Worm (Caenorhabditis elegans) whole organism, L3 larva: ENCODE measurements around the gene act-1.
A peak's percentile ranks its signal among the peaks of the same experiment; 100 is the strongest.

Experiments
- R02D3.7 ChIP-seq: fragments of 150-350 bp; optimal IDR thresholded peaks from 2 replicates; lab custom pipeline; 2014; ENCODE audit warnings: missing biosample characterization, missing genetic modification characterization
- ZK546.5 ChIP-seq: sonication (generic microtip); optimal IDR thresholded peaks from 2 replicates; lab custom pipeline; 2017; ENCODE audit warnings: missing biosample characterization, missing genetic modification characterization
- aly-2 ChIP-seq: fragments of 150-350 bp; optimal IDR thresholded peaks from 2 replicates; lab custom pipeline; 2014; ENCODE audit warnings: missing biosample characterization, missing genetic modification characterization
- ama-1 ChIP-seq: fragments of 150-350 bp; optimal IDR thresholded peaks from 2 replicates; lab custom pipeline; 2018
- ceh-16 ChIP-seq: sonication (generic microtip); optimal IDR thresholded peaks from 2 replicates; lab custom pipeline; 2017; ENCODE audit warnings: missing biosample characterization, missing genetic modification characterization
- ceh-28 ChIP-seq: fragments of 150-350 bp; optimal IDR thresholded peaks from 2 replicates; lab custom pipeline; 2014; ENCODE audit warnings: missing biosample characterization, missing genetic modification reagents, missing genetic modification characterization
- ceh-82 ChIP-seq: fragments of 150-350 bp; optimal IDR thresholded peaks from 2 replicates; lab custom pipeline; 2014; ENCODE audit warnings: missing biosample characterization, missing genetic modification characterization
- ceh-9 ChIP-seq: sonication (generic microtip); optimal IDR thresholded peaks from 2 replicates; lab custom pipeline; 2018; ENCODE audit warnings: missing biosample characterization, missing genetic modification characterization
- daf-12 ChIP-seq: fragments of 150-350 bp; optimal IDR thresholded peaks from 2 replicates; lab custom pipeline; 2014; ENCODE audit warnings: missing biosample characterization, missing genetic modification reagents, missing genetic modification characterization
- egl-27 ChIP-seq: sonication (generic microtip); optimal IDR thresholded peaks from 4 replicates; lab custom pipeline; 2017; ENCODE audit warnings: missing biosample characterization, missing genetic modification reagents, missing genetic modification characterization
- egl-5 ChIP-seq: fragments of 150-350 bp; optimal IDR thresholded peaks from 2 replicates; lab custom pipeline; 2017; ENCODE audit warnings: missing biosample characterization, missing genetic modification reagents, missing genetic modification characterization, inconsistent platforms
- elt-1 ChIP-seq: fragments of 150-350 bp; optimal IDR thresholded peaks from 2 replicates; lab custom pipeline; 2014; ENCODE audit warnings: missing biosample characterization, missing genetic modification characterization
- elt-2 ChIP-seq: sonication (generic microtip); optimal IDR thresholded peaks from 2 replicates; lab custom pipeline; 2016; ENCODE audit warnings: missing genetic modification reagents, mild to moderate bottlenecking, missing genetic modification characterization, missing compliant biosample characterization
- elt-3 ChIP-seq, 3 experiments: fragments of 150-350 bp in 1 of 3; sonication (generic microtip) in 2 of 3; optimal IDR thresholded peaks; 2 replicates in 2 of 3; 4 replicates in 1 of 3; lab custom pipeline; 2014 to 2017; ENCODE audit warnings: missing biosample characterization in 3 of 3, missing genetic modification characterization in 3 of 3
- eor-1 ChIP-seq, 2 experiments: fragments of 150-350 bp; optimal IDR thresholded peaks; 2 replicates each; lab custom pipeline; 2014 to 2018; ENCODE audit warnings: missing biosample characterization in 2 of 2, missing genetic modification characterization in 2 of 2
- jun-1 ChIP-seq: fragments of 150-350 bp; optimal IDR thresholded peaks from 2 replicates; lab custom pipeline; 2014; ENCODE audit warnings: missing biosample characterization, missing genetic modification reagents, missing genetic modification characterization
- lin-15B ChIP-seq: fragments of 150-350 bp; optimal IDR thresholded peaks from 2 replicates; lab custom pipeline; 2014; ENCODE audit warnings: missing biosample characterization, missing genetic modification characterization
- lsy-12 ChIP-seq: sonication (generic microtip); optimal IDR thresholded peaks from 2 replicates; lab custom pipeline; 2016; ENCODE audit warnings: mild to moderate bottlenecking, missing genetic modification characterization, missing compliant biosample characterization
- mdl-1 ChIP-seq: fragments of 150-350 bp; optimal IDR thresholded peaks from 2 replicates; lab custom pipeline; 2014; ENCODE audit warnings: missing biosample characterization, missing genetic modification characterization
- mml-1 ChIP-seq: fragments of 150-350 bp; sonication (generic microtip); optimal IDR thresholded peaks from 3 replicates; lab custom pipeline; 2014; ENCODE audit warnings: missing biosample characterization, missing genetic modification characterization
- nhr-12 ChIP-seq: fragments of 150-350 bp; optimal IDR thresholded peaks from 2 replicates; lab custom pipeline; 2014; ENCODE audit warnings: missing biosample characterization, missing genetic modification characterization
- nhr-23 ChIP-seq: fragments of 150-350 bp; optimal IDR thresholded peaks from 2 replicates; lab custom pipeline; 2014; ENCODE audit warnings: missing biosample characterization, missing genetic modification reagents, missing genetic modification characterization
- nhr-237 ChIP-seq: fragments of 150-350 bp; optimal IDR thresholded peaks from 2 replicates; lab custom pipeline; 2014; ENCODE audit warnings: missing biosample characterization, missing genetic modification characterization
- nhr-25 ChIP-seq: sonication (generic microtip); optimal IDR thresholded peaks from 2 replicates; lab custom pipeline; 2017; ENCODE audit warnings: missing biosample characterization, missing genetic modification characterization
- nhr-28 ChIP-seq: fragments of 150-350 bp; optimal IDR thresholded peaks from 2 replicates; lab custom pipeline; 2014; ENCODE audit warnings: missing biosample characterization, missing genetic modification characterization
- nhr-43 ChIP-seq: sonication (generic microtip); optimal IDR thresholded peaks from 2 replicates; lab custom pipeline; 2016; ENCODE audit warnings: mild to moderate bottlenecking, missing genetic modification characterization, missing compliant biosample characterization; ENCODE audit not compliant: poor library complexity, severe bottlenecking
- nhr-76 ChIP-seq: fragments of 150-350 bp; sonication (generic microtip); optimal IDR thresholded peaks from 5 replicates; lab custom pipeline; 2014; ENCODE audit warnings: missing biosample characterization, missing genetic modification characterization
- pha-4 ChIP-seq: fragments of 150-350 bp; optimal IDR thresholded peaks from 2 replicates; lab custom pipeline; 2014; ENCODE audit warnings: missing biosample characterization, missing genetic modification reagents, missing genetic modification characterization
- pqm-1 ChIP-seq: fragments of 150-350 bp; optimal IDR thresholded peaks from 2 replicates; lab custom pipeline; 2017; ENCODE audit warnings: missing biosample characterization, missing genetic modification characterization, inconsistent platforms
- sea-2 ChIP-seq: fragments of 150-350 bp; sonication (generic microtip); optimal IDR thresholded peaks from 4 replicates; lab custom pipeline; 2014; ENCODE audit warnings: missing biosample characterization, missing genetic modification reagents, missing genetic modification characterization
- skn-1 ChIP-seq: fragments of 150-350 bp; optimal IDR thresholded peaks from 2 replicates; lab custom pipeline; 2014; ENCODE audit warnings: missing biosample characterization, missing genetic modification characterization
- snpc-4 ChIP-seq: fragments of 150-350 bp; optimal IDR thresholded peaks from 2 replicates; lab custom pipeline; 2014; ENCODE audit warnings: missing biosample characterization, missing genetic modification characterization
- tbx-2 ChIP-seq: sonication (generic microtip); optimal IDR thresholded peaks from 2 replicates; lab custom pipeline; 2016; ENCODE audit warnings: mild to moderate bottlenecking, missing genetic modification characterization, missing compliant biosample characterization
- unc-39 ChIP-seq: sonication (generic microtip); optimal IDR thresholded peaks from 4 replicates; lab custom pipeline; 2017; ENCODE audit warnings: missing biosample characterization, missing genetic modification characterization
- zag-1 ChIP-seq: fragments of 150-350 bp; optimal IDR thresholded peaks from 2 replicates; lab custom pipeline; 2014; ENCODE audit warnings: missing biosample characterization, missing genetic modification characterization
- ztf-11 ChIP-seq: fragments of 150-350 bp; optimal IDR thresholded peaks from 2 replicates; lab custom pipeline; 2014; ENCODE audit warnings: missing biosample characterization, missing genetic modification characterization
- ztf-4 ChIP-seq: fragments of 150-350 bp; optimal IDR thresholded peaks from 2 replicates; lab custom pipeline; 2014; ENCODE audit warnings: missing biosample characterization, missing genetic modification characterization

The act-1 gene

DNA sequence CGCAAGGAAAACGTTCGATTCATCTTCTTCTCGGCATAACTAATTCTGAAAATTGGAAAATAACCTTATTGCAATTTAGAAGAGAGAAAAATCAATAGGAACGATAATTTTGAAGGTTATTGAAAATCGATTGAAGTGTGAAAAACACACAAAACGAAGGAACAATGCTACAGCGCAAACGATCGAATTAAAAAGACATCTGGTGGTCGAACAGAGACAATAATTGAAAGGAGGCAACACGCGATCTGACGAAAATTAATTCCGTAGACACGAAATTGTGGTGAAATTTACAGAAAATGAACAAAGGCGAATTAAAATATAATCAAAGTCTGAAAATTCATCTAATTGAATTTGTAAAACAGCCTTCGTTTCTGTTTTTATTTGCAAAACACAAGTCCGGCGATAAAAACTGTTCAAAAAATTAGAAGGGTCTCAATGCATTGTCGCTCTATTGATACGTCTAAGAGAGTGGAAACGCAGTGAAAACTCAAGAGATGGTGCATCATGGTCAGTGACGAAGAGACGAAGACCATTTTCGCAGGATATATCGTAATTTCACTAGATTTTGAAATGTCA lies 41.4 kb upstream of the act-1 start, which contains the start of gene pak-2 (continued):
- no peak for TF ChIP-seq sea-2 (GFP tag; lab: Kevin White, UChicago)
- peak; percentile 64 for TF ChIP-seq elt-2 (tag; lab: Kevin White, UChicago)
- no peak for TF ChIP-seq snpc-4 (tag; lab: Kevin White, UChicago)
- TF ChIP-seq mdl-1 (tag; lab: Kevin White, UChicago): no peak
- TF ChIP-seq R02D3.7 (tag; lab: Kevin White, UChicago): no peak
- peak; percentile 40 for TF ChIP-seq nhr-25 (tag; lab: Kevin White, UChicago)
- TF ChIP-seq ama-1 (lab: Kevin White, UChicago): no peak
- peak; percentile 28 for TF ChIP-seq pqm-1 (tag; lab: Kevin White, UChicago)
- no peak for TF ChIP-seq daf-12 (tag; lab: Kevin White, UChicago)
- TF ChIP-seq tbx-2 (tag; lab: Kevin White, UChicago): no peak
- TF ChIP-seq egl-27 (tag; lab: Kevin White, UChicago): no peak
- TF ChIP-seq nhr-12 (tag; lab: Kevin White, UChicago): no peak
- no peak for TF ChIP-seq skn-1 (tag; lab: Kevin White, UChicago)
- no peak for TF ChIP-seq aly-2 (tag; lab: Kevin White, UChicago)

- TF ChIP-seq lsy-12 (tag; lab: Kevin White, UChicago) (no peak), ceh-9 (tag; lab: Kevin White, UChicago) (no peak), snpc-4 (tag; lab: Kevin White, UChicago) (no peak), nhr-28 (tag; lab: Kevin White, UChicago) (no peak), jun-1 (tag; lab: Kevin White, UChicago) (no peak), mml-1 (tag; lab: Kevin White, UChicago) (no peak), nhr-12 (tag; lab: Kevin White, UChicago) (no peak), daf-12 (tag; lab: Kevin White, UChicago) (no peak), nhr-76 (tag; lab: Kevin White, UChicago) (no peak), elt-1 (no peak), lin-15B (no peak), pqm-1 (tag; lab: Kevin White, UChicago) (no peak), elt-2 (tag; lab: Kevin White, UChicago) (no peak), pha-4 (tag; lab: Kevin White, UChicago) (no peak), ceh-28 (tag; lab: Kevin White, UChicago) (no peak), ZK546.5 (no peak), ztf-11 (tag; lab: Kevin White, UChicago) (no peak), skn-1 (tag; lab: Kevin White, UChicago) (no peak), nhr-43 (tag; lab: Kevin White, UChicago) (no peak)
Measured at ce11 chrV:11040020-11040419, 40.8 kb upstream of the act-1 start, which contains the start of gene C45B11.9. C45B11.9 (plus strand) TSS chrV:11040320.

DNA sequence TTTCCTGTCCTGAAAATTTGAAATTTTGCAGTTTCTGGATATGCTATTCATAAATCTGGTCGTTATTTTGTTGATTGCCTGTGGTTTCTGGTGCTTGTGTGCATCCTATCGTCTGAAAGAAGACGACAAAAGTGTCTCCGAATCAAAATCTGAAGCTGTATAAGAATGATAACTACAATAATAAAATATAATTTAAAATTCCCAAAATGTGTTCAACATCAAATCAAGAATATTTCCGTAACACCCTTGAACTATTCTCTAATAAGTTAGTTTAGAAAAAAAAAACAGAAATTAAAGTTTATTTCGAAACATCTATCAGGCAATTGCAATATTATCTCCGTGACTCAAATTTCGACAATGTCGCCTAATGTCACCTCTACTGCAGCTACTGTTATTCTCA lies 40.4 kb upstream of the act-1 start, which contains the start of gene C45B11.8:
Gene C45B11.8, plus strand, starts transcription at position 301 of the 400 bp plus-strand sequence.
- TF ChIP-seq nhr-76 (tag; lab: Kevin White, UChicago) (no peak), nhr-23 (tag; lab: Kevin White, UChicago) (no peak), ceh-16 (tag; lab: Kevin White, UChicago) (no peak), elt-3 (tag; optimal IDR thresholded peaks at IDR 0.05; lab: Kevin White, UChicago) (no peak), zag-1 (tag; lab: Kevin White, UChicago) (no peak), pha-4 (tag; lab: Kevin White, UChicago) (no peak), lin-15B (no peak), nhr-237 (tag; lab: Kevin White, UChicago) (no peak), ceh-82 (tag; lab: Kevin White, UChicago) (no peak), unc-39 (tag; lab: Kevin White, UChicago) (no peak), jun-1 (tag; lab: Kevin White, UChicago) (no peak), R02D3.7 (tag; lab: Kevin White, UChicago) (no peak), pqm-1 (tag; lab: Kevin White, UChicago) (no peak), mml-1 (tag; lab: Kevin White, UChicago) (no peak), nhr-43 (tag; lab: Kevin White, UChicago) (no peak), eor-1 (tag; optimal IDR thresholded peaks at IDR 0.05; lab: Kevin White, UChicago) (no peak), egl-5 (tag; lab: Kevin White, UChicago) (no peak), ztf-4 (tag; lab: Kevin White, UChicago) (no peak), nhr-12 (tag; lab: Kevin White, UChicago) (no peak)
- TF ChIP-seq, all 47 proteins: peak for 0
